Worm (Caenorhabditis elegans) whole organism, L4/young adult: ENCODE results near the gene Y41D4B.17.

ENCODE experiments used
- dao-5 ChIP-seq: sonication (generic microtip); optimal IDR thresholded peaks from 2 replicates; lab custom pipeline; 2016; ENCODE audit warnings: missing genotype, missing genetic modification characterization, moderate library complexity, missing compliant biosample characterization
- him-1 ChIP-seq: sonication (generic microtip); optimal IDR thresholded peaks from 2 replicates; lab custom pipeline; 2016; ENCODE audit warnings: missing genotype, missing genetic modification reagents, missing genetic modification characterization, missing compliant biosample characterization

- TF ChIP-seq him-1 (tag; lab: Kevin White, UChicago) (no peak), dao-5 (no peak)
These were observed 37.1 kb downstream of the Y41D4B.17 start, which contains the start of gene ced-2 for ce11 chrIV:1597018-1597417.
